Worm (Caenorhabditis elegans): ENCODE data around the gene T14F9.2.
A peak's percentile ranks its signal among the peaks of the same experiment; 100 is the strongest.

Gene T14F9.2

ce11 chrX:2258001-2258400 is 23.9 kb downstream of the T14F9.2 start, which contains the start of gene crn-4:
Gene crn-4, minus strand, starts transcription at chrX:2258101.
- TF ChIP-seq nhr-10 (tag; optimal IDR thresholded peaks at IDR 0.05) (no peak), daf-8 (GFP tag; IDR thresholded peaks at IDR 0.05) (no peak), Y75B8A.6 (GFP tag; IDR thresholded peaks at IDR 0.05) (no peak), lin-29 (GFP tag; IDR thresholded peaks at IDR 0.05) (no peak), nhr-25 (tag; optimal IDR thresholded peaks at IDR 0.05; ENCODE audit: borderline replicate concordance, insufficient read depth) (no peak), T26A8.4 (GFP tag; IDR thresholded peaks at IDR 0.05) (no peak), nhr-28 (tag; optimal IDR thresholded peaks at IDR 0.05) (no peak), ztf-7 (tag; optimal IDR thresholded peaks at IDR 0.05) (no peak), ZK337.2 (GFP tag; IDR thresholded peaks at IDR 0.05) (no peak), nhr-102 (tag; optimal IDR thresholded peaks at IDR 0.05) (no peak), fos-1 (tag; optimal IDR thresholded peaks at IDR 0.05) (no peak), dve-1 (tag; optimal IDR thresholded peaks at IDR 0.05; ENCODE audit: insufficient read depth) (no peak), hif-1 (tag; optimal IDR thresholded peaks at IDR 0.05) (no peak), daf-19 (GFP tag; conservative IDR thresholded peaks at IDR 0.05) (no peak), spr-1 (tag; optimal IDR thresholded peaks at IDR 0.05) (no peak), daf-16 (GFP tag; optimal IDR thresholded peaks at IDR 0.05) (no peak), daf-16 (tag; optimal IDR thresholded peaks at IDR 0.05) (no peak), F37D6.2 (tag; optimal IDR thresholded peaks at IDR 0.05) (no peak), set-16 (GFP tag; IDR thresholded peaks at IDR 0.05) (no peak)

ce11 chrX:2258404-2258803 is 24.3 kb downstream of the T14F9.2 start:
- TF ChIP-seq ztf-11 (tag; optimal IDR thresholded peaks at IDR 0.05) (no peak), D1046.2 (GFP tag; IDR thresholded peaks at IDR 0.05) (no peak), F37D6.2 (tag; optimal IDR thresholded peaks at IDR 0.05) (no peak), daf-16 (GFP tag; optimal IDR thresholded peaks at IDR 0.05) (no peak), daf-16 (tag; optimal IDR thresholded peaks at IDR 0.05) (peak; percentile 42), snpc-4 (tag; optimal IDR thresholded peaks at IDR 0.05) (no peak), nhr-6 (tag; optimal IDR thresholded peaks at IDR 0.05) (peak; percentile 69), F44E2.7 (GFP tag; IDR thresholded peaks at IDR 0.05) (no peak), dve-1 (tag; optimal IDR thresholded peaks at IDR 0.05; ENCODE audit: insufficient read depth) (peak; percentile 33), lsy-2 (tag; optimal IDR thresholded peaks at IDR 0.05) (peak in 1 of 2 experiments; percentile 3), dmd-6 (GFP tag; IDR thresholded peaks at IDR 0.05) (no peak), unc-62 (GFP tag; optimal IDR thresholded peaks at IDR 0.05 in 1 of 2) (no peak), unc-62 (tag; optimal IDR thresholded peaks at IDR 0.05) (no peak), nhr-25 (tag; optimal IDR thresholded peaks at IDR 0.05; ENCODE audit: borderline replicate concordance, insufficient read depth) (peak; percentile 3)

DNA sequence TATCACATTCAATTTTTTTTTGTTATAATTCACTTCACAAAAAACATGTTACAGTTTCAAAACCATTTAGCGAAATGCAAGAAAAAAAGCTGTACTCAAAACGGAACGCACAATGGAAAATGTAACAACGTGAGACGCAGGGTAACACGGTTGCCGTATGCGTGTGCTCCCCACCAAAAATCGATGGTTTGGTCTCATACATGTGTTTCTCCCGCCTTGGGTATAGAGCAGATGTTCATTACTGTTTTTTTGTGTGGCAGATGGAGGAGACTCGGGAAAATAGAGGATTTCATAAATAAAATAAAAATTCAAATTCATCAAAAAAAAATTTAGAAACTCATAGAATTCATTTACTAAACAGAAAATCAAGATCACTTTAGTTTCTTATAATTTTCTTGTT is 26.9 kb downstream of the T14F9.2 start, which contains the start of gene AH9.3:
Gene AH9.3, minus strand, starts transcription at position 101 of the 400 bp plus-strand sequence.
- TF ChIP-seq unc-39 (tag; optimal IDR thresholded peaks at IDR 0.05), result no peak
- no peak for TF ChIP-seq saeg-2 (GFP tag; IDR thresholded peaks at IDR 0.05)
- TF ChIP-seq lin-39 (tag; optimal IDR thresholded peaks at IDR 0.05), result no peak

- TF ChIP-seq daf-16 (GFP tag; optimal IDR thresholded peaks at IDR 0.05), result no peak
- peak; percentile 93 for TF ChIP-seq daf-16 (tag; optimal IDR thresholded peaks at IDR 0.05)
- peak; percentile 13 for TF ChIP-seq dve-1 (tag; optimal IDR thresholded peaks at IDR 0.05; ENCODE audit: insufficient read depth)
- peak; percentile 4 for TF ChIP-seq nhr-28 (tag; optimal IDR thresholded peaks at IDR 0.05)
- TF ChIP-seq tra-1 (GFP tag; IDR thresholded peaks at IDR 0.05), result no peak
- no peak for TF ChIP-seq aly-2 (tag; optimal IDR thresholded peaks at IDR 0.05)
Observed at ce11 chrX:2262420-2262819, 28.3 kb downstream of the T14F9.2 start.

DNA sequence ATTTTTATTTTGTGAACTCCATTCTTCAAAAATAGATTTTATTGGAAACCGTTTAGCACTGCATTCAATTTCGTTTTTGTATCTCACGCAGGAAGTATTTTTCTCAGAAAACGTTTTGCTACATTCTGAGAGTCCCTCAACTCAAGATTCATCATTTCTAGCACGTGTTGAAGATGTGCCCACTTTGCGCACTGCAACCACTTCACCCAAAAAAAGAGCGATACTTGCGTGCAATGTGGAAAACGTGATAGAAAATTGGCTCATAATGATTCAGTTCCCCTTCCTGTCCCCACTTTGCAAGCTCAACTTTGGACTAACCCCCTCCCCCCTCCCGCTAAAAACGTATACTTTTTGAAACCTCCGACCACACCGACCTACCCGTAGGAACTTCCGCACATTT is 30.9 kb downstream of the T14F9.2 start:
- peak; percentile 50; the same call in 1 of the 2 replicates for TF ChIP-seq ctbp-1 (GFP tag; IDR thresholded peaks at IDR 0.05)
- TF ChIP-seq daf-16 (GFP tag; optimal IDR thresholded peaks at IDR 0.05), result no peak
- no peak for TF ChIP-seq daf-16 (tag; optimal IDR thresholded peaks at IDR 0.05)
- TF ChIP-seq unc-39 (tag; optimal IDR thresholded peaks at IDR 0.05), result no peak
- TF ChIP-seq zfp-2 (tag; optimal IDR thresholded peaks at IDR 0.05), result no peak
- TF ChIP-seq hmg-1.1 (GFP tag; IDR thresholded peaks at IDR 0.05), result no peak
- TF ChIP-seq mdl-1 (tag; optimal IDR thresholded peaks at IDR 0.05), result peak in 1 of 2 experiments; percentile 3
- TF ChIP-seq dmd-8 (GFP tag; IDR thresholded peaks at IDR 0.05), result no peak

Data from whole organism, L4 larva.